Fruit fly (Drosophila melanogaster) whole organism, adult: ENCODE data around the gene CG7567.

Source experiments
- CG11617 ChIP-seq: fragments of 200-800 bp; sonication (Bioruptor generic); optimal IDR thresholded peaks from 2 replicates; lab custom pipeline; 2017; ENCODE audit warnings: mild to moderate bottlenecking, missing biosample characterization, missing genetic modification reagents, missing genetic modification characterization
- CG12768 ChIP-seq: fragments of 200-800 bp; sonication (Bioruptor generic); optimal IDR thresholded peaks from 2 replicates; lab custom pipeline; 2017; ENCODE audit warnings: missing biosample characterization, missing genetic modification characterization, mild to moderate bottlenecking, moderate library complexity, missing genetic modification reagents
- CG14711 ChIP-seq: fragments of 200-800 bp; sonication (Bioruptor generic); optimal IDR thresholded peaks from 2 replicates; lab custom pipeline; 2018; ENCODE audit warnings: missing biosample characterization, mild to moderate bottlenecking, missing genetic modification characterization, moderate library complexity
- CG1620 ChIP-seq: fragments of 200-800 bp; sonication (Bioruptor generic); optimal IDR thresholded peaks from 2 replicates; lab custom pipeline; 2016; ENCODE audit warnings: missing biosample characterization, missing genetic modification characterization
- CG33017 ChIP-seq: fragments of 200-800 bp; sonication (Bioruptor generic); optimal IDR thresholded peaks from 2 replicates; lab custom pipeline; 2018; ENCODE audit warnings: missing biosample characterization, mild to moderate bottlenecking, missing genetic modification characterization, moderate library complexity
- CG5204 ChIP-seq: fragments of 200-800 bp; sonication (Bioruptor generic); optimal IDR thresholded peaks from 2 replicates; lab custom pipeline; 2016; ENCODE audit warnings: missing biosample characterization, missing genetic modification characterization
- CG7045 ChIP-seq: fragments of 200-800 bp; sonication (Bioruptor generic); optimal IDR thresholded peaks from 2 replicates; lab custom pipeline; 2017; ENCODE audit warnings: missing biosample characterization, mild to moderate bottlenecking, missing genetic modification characterization
- CG7101 ChIP-seq: fragments of 200-800 bp; sonication (Bioruptor generic); optimal IDR thresholded peaks from 2 replicates; lab custom pipeline; 2018; ENCODE audit warnings: missing biosample characterization, mild to moderate bottlenecking, missing genetic modification characterization, moderate library complexity
- Clk ChIP-seq: fragments of 200-800 bp; sonication (Bioruptor generic); optimal IDR thresholded peaks from 2 replicates; lab custom pipeline; 2017; ENCODE audit warnings: missing biosample characterization, missing genetic modification characterization
- Crg-1 ChIP-seq: fragments of 200-800 bp; sonication (Bioruptor generic); optimal IDR thresholded peaks from 2 replicates; lab custom pipeline; 2016; ENCODE audit warnings: missing biosample characterization, missing genetic modification characterization
- Hr96 ChIP-seq: fragments of 200-800 bp; sonication (Bioruptor generic); optimal IDR thresholded peaks from 2 replicates; lab custom pipeline; 2016; ENCODE audit warnings: missing biosample characterization, missing genetic modification characterization
- Mnt ChIP-seq: fragments of 200-800 bp; sonication (Bioruptor generic); optimal IDR thresholded peaks from 2 replicates; lab custom pipeline; 2016; ENCODE audit warnings: missing biosample characterization, mild to moderate bottlenecking, missing genetic modification characterization
- bab1 ChIP-seq: fragments of 200-800 bp; sonication (Bioruptor generic); optimal IDR thresholded peaks from 3 replicates; lab custom pipeline; 2019; ENCODE audit warnings: missing biosample characterization, mild to moderate bottlenecking, missing genetic modification characterization, moderate library complexity
- cic ChIP-seq: fragments of 200-800 bp; sonication (Bioruptor generic); optimal IDR thresholded peaks from 2 replicates; lab custom pipeline; 2017; ENCODE audit warnings: missing biosample characterization, mild to moderate bottlenecking, missing genetic modification characterization, moderate library complexity
- cnc ChIP-seq, 2 experiments: fragments of >200 bp; optimal IDR thresholded peaks; 2 replicates each; lab custom pipeline; 2017
- kay ChIP-seq: fragments of 200-800 bp; sonication (Bioruptor generic); peaks from one replicate; lab custom pipeline; 2016; ENCODE audit warnings: missing biosample characterization, missing genetic modification characterization, borderline replicate concordance
- ovo ChIP-seq: fragments of 200-800 bp; sonication (Bioruptor generic); optimal IDR thresholded peaks from 2 replicates; lab custom pipeline; 2016; ENCODE audit warnings: missing biosample characterization, missing genetic modification characterization
- pad ChIP-seq: fragments of 200-800 bp; sonication (Bioruptor generic); optimal IDR thresholded peaks from 3 replicates; lab custom pipeline; 2017; ENCODE audit warnings: missing biosample characterization, missing genetic modification characterization, mild to moderate bottlenecking, moderate library complexity, missing genetic modification reagents
- tj ChIP-seq: fragments of 200-800 bp; sonication (Bioruptor generic); optimal IDR thresholded peaks from 3 replicates; lab custom pipeline; 2017; ENCODE audit warnings: missing biosample characterization, mild to moderate bottlenecking, missing genetic modification characterization, moderate library complexity
- toe ChIP-seq: fragments of 200-800 bp; sonication (Bioruptor generic); optimal IDR thresholded peaks from 2 replicates; lab custom pipeline; 2016; ENCODE audit warnings: missing biosample characterization, missing genetic modification characterization

CG7567 gene

DNA sequence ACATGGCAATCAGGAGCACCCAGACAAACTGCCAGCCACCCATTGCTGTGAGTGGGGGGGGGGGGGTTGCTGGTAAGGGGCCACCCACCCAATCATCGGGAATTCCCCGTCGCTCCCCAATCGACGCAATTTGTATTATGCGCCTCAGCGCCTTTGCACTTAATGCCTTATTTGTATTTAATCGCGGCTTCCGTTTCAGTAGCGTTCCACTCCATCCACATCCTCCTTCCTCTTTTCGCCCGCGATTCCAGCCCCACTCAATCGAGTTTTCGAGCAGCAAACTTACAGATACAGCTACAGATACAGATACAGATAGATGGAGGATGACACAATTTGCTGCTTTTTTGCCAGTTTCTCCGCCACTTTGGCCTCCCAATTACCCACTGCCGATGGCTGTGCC is 23.1 kb upstream of the CG7567 start:
- TF ChIP-seq CG5204 (GFP tag; lab: Kevin White, UChicago) (no peak), Hr96 (no peak), toe (no peak), CG12768 (no peak), kay (GFP tag; lab: Kevin White, UChicago) (no peak), Clk (GFP tag; lab: Kevin White, UChicago) (no peak), cnc (optimal IDR thresholded peaks at IDR 0.05; lab: Kevin White, UChicago) (no peak), bab1 (GFP tag; lab: Kevin White, UChicago) (no peak), CG11617 (GFP tag; lab: Kevin White, UChicago) (no peak), Mnt (no peak), CG33017 (tag; lab: Kevin White, UChicago) (no peak), tj (GFP tag; lab: Kevin White, UChicago) (no peak), CG7045 (no peak)

DNA sequence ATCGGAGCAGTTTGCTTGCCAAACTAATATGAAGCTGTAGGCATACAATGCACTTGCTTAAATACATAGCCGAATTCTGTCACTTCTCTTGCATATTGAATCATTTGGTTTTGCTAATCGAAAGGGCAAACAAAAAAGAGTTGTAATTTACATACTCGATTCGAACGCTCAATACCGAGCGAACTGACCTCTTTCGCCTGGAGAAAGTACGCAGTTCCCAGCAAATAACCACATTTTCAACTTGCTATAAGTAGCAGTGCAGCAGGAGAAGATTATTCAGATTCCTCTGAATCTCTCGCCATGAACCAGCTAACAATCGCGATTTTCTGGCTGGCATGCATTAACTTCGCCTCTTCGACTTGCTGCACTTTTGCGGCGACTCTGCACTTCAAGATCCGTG is 20.3 kb upstream of the CG7567 start, which contains the start of gene Diedel2:
TSS of gene Diedel2 (plus strand) at position 301 of the 400 bp plus-strand sequence.
- no peak for TF ChIP-seq Hr96

DNA sequence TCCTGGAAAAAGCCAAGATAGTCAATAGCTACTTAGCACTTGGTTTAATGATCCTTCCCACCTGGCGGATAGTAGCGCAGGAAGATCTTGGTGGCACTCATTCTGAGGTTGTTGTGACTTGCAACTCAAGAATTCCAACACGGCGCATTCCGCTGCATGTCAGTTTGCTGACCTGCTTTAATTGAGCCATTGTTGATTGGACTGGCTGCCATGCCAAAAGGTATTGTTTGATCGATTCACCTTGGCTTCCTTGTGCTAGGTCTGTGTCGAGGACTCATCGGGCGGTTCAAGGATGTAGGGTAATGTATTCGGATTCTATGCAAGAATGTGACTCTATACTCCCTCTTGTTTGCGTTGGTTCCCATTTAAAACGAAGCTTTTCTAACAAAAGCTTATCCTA is 12.9 kb upstream of the CG7567 start, which contains the start of gene CG7568:
TSS of gene CG7568 (minus strand) at position 101 of the 400 bp plus-strand sequence.
- TF ChIP-seq CG33017 (tag; lab: Kevin White, UChicago) = no peak
- TF ChIP-seq Crg-1 = no peak
- no peak for TF ChIP-seq Mnt
- no peak for TF ChIP-seq toe
- TF ChIP-seq kay (GFP tag; lab: Kevin White, UChicago) = no peak

DNA sequence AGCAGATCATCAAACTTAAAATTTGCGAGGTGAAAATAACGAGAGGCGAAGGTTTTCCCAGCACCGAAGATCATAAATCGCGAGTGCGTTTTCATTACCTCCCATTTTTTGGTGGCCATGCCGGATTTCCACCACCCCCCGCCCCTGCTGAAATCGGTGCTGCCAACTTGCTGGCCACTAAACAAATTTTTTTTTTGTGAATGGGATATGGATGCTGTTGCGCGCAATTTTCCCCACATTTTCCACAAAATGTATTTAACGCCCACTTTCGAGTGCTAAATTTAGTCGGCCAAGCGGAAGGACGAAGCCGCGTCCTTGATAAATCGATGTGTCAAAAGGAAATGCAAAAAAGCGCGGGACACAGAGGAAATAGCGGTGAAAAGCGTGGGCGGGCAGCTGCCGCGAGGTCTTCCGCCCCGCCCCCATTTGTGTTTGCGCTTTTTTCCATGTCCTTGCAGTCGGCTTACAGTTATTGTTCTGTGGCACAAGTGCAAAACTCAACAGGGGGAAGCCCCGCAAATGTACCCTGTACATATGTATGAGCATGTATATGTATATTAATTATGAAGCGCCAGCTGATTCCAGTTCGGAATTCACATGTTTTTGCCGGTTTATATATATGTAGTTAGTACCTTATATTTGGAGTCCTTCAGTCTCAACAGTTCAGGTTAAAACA is 4.4 kb upstream of the CG7567 start:
- TF ChIP-seq cnc (optimal IDR thresholded peaks at IDR 0.05; lab: Kevin White, UChicago) (no peak), cic (GFP tag; lab: Kevin White, UChicago) (no peak), Mnt (no peak), kay (GFP tag; lab: Kevin White, UChicago) (no peak), Crg-1 (no peak), pad (no peak), tj (GFP tag; lab: Kevin White, UChicago) (no peak), CG11617 (GFP tag; lab: Kevin White, UChicago) (no peak), toe (no peak), ovo (GFP tag; lab: Kevin White, UChicago) (no peak), CG14711 (no peak), CG1620 (no peak)

DNA sequence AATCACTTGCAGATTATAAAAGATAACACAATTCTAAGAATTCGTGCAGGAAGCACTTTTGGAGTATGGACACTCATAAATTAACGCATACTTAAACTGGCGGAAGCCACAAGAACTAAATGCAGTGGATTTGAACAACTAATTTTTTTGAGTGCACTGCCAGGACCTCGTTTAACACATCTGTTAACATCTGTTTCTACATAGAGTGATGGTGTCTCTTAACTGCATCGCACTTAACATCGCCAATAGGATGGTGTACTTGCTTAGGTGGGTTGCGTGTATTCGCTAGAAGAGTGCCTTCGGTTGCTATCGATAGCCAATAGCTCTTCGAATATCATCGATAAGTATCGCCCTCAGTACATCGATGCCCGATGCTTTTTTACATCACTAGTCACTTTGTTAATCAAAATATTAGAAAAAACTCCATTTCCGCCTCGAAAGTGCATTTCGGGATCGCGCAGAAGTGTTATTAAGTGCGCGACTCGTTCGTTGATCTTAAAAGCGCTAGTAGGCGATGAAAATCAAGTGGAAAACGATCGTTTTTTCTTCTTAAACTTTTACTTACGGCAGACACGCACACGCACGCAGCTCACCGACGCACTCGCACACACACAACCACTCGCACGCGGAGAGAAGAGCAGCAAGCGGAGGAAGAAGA is 3.7 kb upstream of the CG7567 start, which contains the start of gene alph:
TSS of gene alph (plus strand) at position 351 of the 658 bp plus-strand sequence.
- TF ChIP-seq CG7101 (tag; lab: Kevin White, UChicago) (no peak), cic (GFP tag; lab: Kevin White, UChicago) (no peak), pad (no peak), CG11617 (GFP tag; lab: Kevin White, UChicago) (no peak), kay (GFP tag; lab: Kevin White, UChicago) (no peak), CG12768 (no peak), Mnt (peak; percentile 28), Hr96 (peak; percentile 13), toe (peak; percentile 20), ovo (GFP tag; lab: Kevin White, UChicago) (no peak), tj (GFP tag; lab: Kevin White, UChicago) (no peak), CG33017 (tag; lab: Kevin White, UChicago) (no peak), cnc (optimal IDR thresholded peaks at IDR 0.05; lab: Kevin White, UChicago) (no peak), Clk (GFP tag; lab: Kevin White, UChicago) (no peak), Crg-1 (no peak), CG1620 (no peak), CG7045 (no peak), CG14711 (no peak), CG5204 (GFP tag; lab: Kevin White, UChicago) (no peak), bab1 (GFP tag; lab: Kevin White, UChicago) (no peak)

DNA sequence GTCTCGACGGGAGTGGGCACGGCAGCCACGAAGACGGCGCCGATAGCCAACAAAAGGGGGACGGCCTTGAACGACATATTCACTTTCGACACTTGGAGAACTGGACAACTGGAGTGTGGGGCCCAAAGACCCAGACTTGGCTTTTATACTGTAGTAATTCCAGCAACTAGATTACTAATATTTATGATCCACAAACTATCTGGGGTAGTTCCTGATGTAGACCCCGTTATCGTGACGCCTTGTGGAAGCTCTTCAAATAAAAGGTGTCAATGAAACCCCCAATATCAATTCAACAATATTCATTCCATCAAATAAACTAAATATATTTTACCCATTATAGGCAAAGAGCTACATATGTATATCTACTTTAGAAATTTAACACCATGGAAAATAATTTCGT is 2.9 kb upstream of the CG7567 start, which contains the start of gene CG31041:
TSS of gene CG31041 (minus strand) at position 101 of the 400 bp plus-strand sequence.
- TF ChIP-seq kay (GFP tag; lab: Kevin White, UChicago) (no peak), CG14711 (no peak), CG33017 (tag; lab: Kevin White, UChicago) (no peak), tj (GFP tag; lab: Kevin White, UChicago) (no peak), CG7101 (tag; lab: Kevin White, UChicago) (no peak), toe (no peak)

DNA sequence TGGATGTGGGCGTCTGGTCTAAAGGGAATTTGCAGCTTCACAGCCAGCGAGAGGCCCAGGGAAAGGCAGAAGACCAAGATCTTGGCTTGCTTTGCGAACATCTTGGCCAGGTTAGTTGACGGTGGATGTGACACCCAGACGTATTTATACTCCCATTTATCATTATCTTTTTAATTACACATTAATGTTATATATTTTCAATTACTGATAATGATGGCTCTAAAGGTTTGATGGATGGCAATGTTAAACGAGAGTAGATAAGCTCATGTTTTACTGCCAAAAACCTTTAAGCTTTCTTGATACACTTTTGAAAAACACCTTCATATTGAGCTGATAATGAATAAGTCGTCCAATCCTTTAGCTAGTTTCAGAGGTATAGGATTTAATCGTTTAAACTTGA is 1.8 kb upstream of the CG7567 start, which contains the start of gene CG11470:
TSS of gene CG11470 (minus strand) at position 101 of the 400 bp plus-strand sequence.
- no peak for TF ChIP-seq Mnt
- TF ChIP-seq Hr96 = no peak
- no peak for TF ChIP-seq CG7101 (tag; lab: Kevin White, UChicago)
- TF ChIP-seq CG5204 (GFP tag; lab: Kevin White, UChicago) = no peak
- no peak for TF ChIP-seq bab1 (GFP tag; lab: Kevin White, UChicago)
- no peak for TF ChIP-seq tj (GFP tag; lab: Kevin White, UChicago)
- TF ChIP-seq kay (GFP tag; lab: Kevin White, UChicago) = no peak
- no peak for TF ChIP-seq cic (GFP tag; lab: Kevin White, UChicago)
- TF ChIP-seq CG12768 = no peak
- TF ChIP-seq CG11617 (GFP tag; lab: Kevin White, UChicago) = no peak
- no peak for TF ChIP-seq cnc (optimal IDR thresholded peaks at IDR 0.05; lab: Kevin White, UChicago)
- TF ChIP-seq CG1620 = no peak
- no peak for TF ChIP-seq ovo (GFP tag; lab: Kevin White, UChicago)
- no peak for TF ChIP-seq Crg-1
- TF ChIP-seq toe = no peak
- no peak for TF ChIP-seq CG7045
